Worm (Caenorhabditis elegans) whole organism, L1 larva: ENCODE data around the gene sec-6.

Source experiments
- Y116A8C.19 ChIP-seq: sonication (generic microtip); optimal IDR thresholded peaks from 2 replicates; lab custom pipeline; 2016; ENCODE audit warnings: missing compliant biosample characterization, missing genetic modification characterization, borderline replicate concordance
- aly-2 ChIP-seq: fragments of 150-350 bp; optimal IDR thresholded peaks from 2 replicates; lab custom pipeline; 2014; ENCODE audit warnings: missing biosample characterization, missing genetic modification characterization
- ama-1 ChIP-seq: fragments of 150-350 bp; optimal IDR thresholded peaks from 2 replicates; lab custom pipeline; 2014
- ceh-63 ChIP-seq: fragments of 200-800 bp; sonication (Bioruptor generic); optimal IDR thresholded peaks from 2 replicates; lab custom pipeline; 2018; ENCODE audit warnings: mild to moderate bottlenecking, missing genetic modification characterization, missing compliant biosample characterization
- ceh-82 ChIP-seq, 3 experiments: fragments of 150-350 bp in 1 of 3; sonication (generic microtip) in 2 of 3; optimal IDR thresholded peaks; 2 replicates each; lab custom pipeline; 2014 to 2017; ENCODE audit warnings: missing biosample characterization in 3 of 3, missing genetic modification characterization in 3 of 3
- efl-1 ChIP-seq, 4 experiments: fragments of 150-350 bp; optimal IDR thresholded peaks in 3 of 4; peaks in 1 of 4; 1 replicate in 1 of 4; 2 replicates in 3 of 4; lab custom pipeline; 2014; ENCODE audit warnings: missing biosample characterization in 2 of 4, missing genetic modification characterization in 2 of 4, missing genetic modification reagents in 2 of 4
- efl-3 ChIP-seq: fragments of 200-800 bp; sonication (Bioruptor generic); optimal IDR thresholded peaks from 2 replicates; lab custom pipeline; 2018; ENCODE audit warnings: mild to moderate bottlenecking, missing genetic modification characterization, missing compliant biosample characterization
- egl-13 ChIP-seq: sonication (generic microtip); optimal IDR thresholded peaks from 2 replicates; lab custom pipeline; 2016; ENCODE audit warnings: missing genotype, missing genetic modification reagents, missing genetic modification characterization, missing compliant biosample characterization
- elt-2 ChIP-seq: sonication (generic microtip); optimal IDR thresholded peaks from 2 replicates; lab custom pipeline; 2016; ENCODE audit warnings: missing genetic modification characterization, mild to moderate bottlenecking, inconsistent platforms, missing compliant biosample characterization, missing genetic modification reagents
- ets-5 ChIP-seq: fragments of 200-800 bp; sonication (Bioruptor generic); IDR thresholded peaks from 2 replicates; pipeline ENCODE4 v1.3.6; 2022; ENCODE audit warnings: missing genetic modification characterization, missing compliant biosample characterization
- fkh-4 ChIP-seq: sonication (generic microtip); optimal IDR thresholded peaks from 2 replicates; lab custom pipeline; 2016; ENCODE audit warnings: missing compliant biosample characterization, missing genetic modification characterization, borderline replicate concordance
- isw-1 ChIP-seq: fragments of 200-800 bp; sonication (Bioruptor generic); IDR thresholded peaks from 2 replicates; pipeline ENCODE4 v1.3.6; 2022; ENCODE audit warnings: missing genetic modification characterization, missing compliant biosample characterization
- jun-1 ChIP-seq: fragments of 150-350 bp; optimal IDR thresholded peaks from 2 replicates; lab custom pipeline; 2014; ENCODE audit warnings: missing biosample characterization, missing genetic modification reagents, missing genetic modification characterization
- lin-13 ChIP-seq: fragments of 150-350 bp; optimal IDR thresholded peaks from 2 replicates; lab custom pipeline; 2014; ENCODE audit warnings: missing biosample characterization, missing genetic modification reagents, missing genetic modification characterization
- lin-15B ChIP-seq: fragments of 150-350 bp; sonication (generic microtip); optimal IDR thresholded peaks from 3 replicates; lab custom pipeline; 2014; ENCODE audit warnings: missing biosample characterization, missing genetic modification characterization
- lin-39 ChIP-seq: fragments of 150-350 bp; optimal IDR thresholded peaks from 2 replicates; lab custom pipeline; 2014; ENCODE audit warnings: missing biosample characterization, missing genetic modification reagents, missing genetic modification characterization
- lir-3 ChIP-seq: sonication (generic microtip); optimal IDR thresholded peaks from 2 replicates; lab custom pipeline; 2016; ENCODE audit warnings: mild to moderate bottlenecking, missing genetic modification characterization, moderate library complexity, missing compliant biosample characterization; ENCODE audit not compliant: poor library complexity
- lsy-2 ChIP-seq, 2 experiments: fragments of 150-350 bp; optimal IDR thresholded peaks; 2 replicates each; lab custom pipeline; 2014; ENCODE audit warnings: missing biosample characterization in 2 of 2, missing genetic modification characterization in 2 of 2
- mdl-1 ChIP-seq, 2 experiments: fragments of 150-350 bp; optimal IDR thresholded peaks; 2 replicates each; lab custom pipeline; 2014 to 2017; ENCODE audit warnings: missing biosample characterization in 2 of 2, missing genetic modification characterization in 2 of 2, inconsistent platforms in 1 of 2
- nhr-20 ChIP-seq: sonication (generic microtip); optimal IDR thresholded peaks from 2 replicates; lab custom pipeline; 2016; ENCODE audit warnings: mild to moderate bottlenecking, missing genetic modification characterization, missing compliant biosample characterization
- nhr-237 ChIP-seq: fragments of 150-350 bp; optimal IDR thresholded peaks from 2 replicates; lab custom pipeline; 2014; ENCODE audit warnings: missing biosample characterization, missing genetic modification characterization
- nhr-47 ChIP-seq: sonication (generic microtip); optimal IDR thresholded peaks from 2 replicates; lab custom pipeline; 2016; ENCODE audit warnings: mild to moderate bottlenecking, missing genetic modification characterization, moderate library complexity, missing compliant biosample characterization
- nhr-71 ChIP-seq: sonication (generic microtip); optimal IDR thresholded peaks from 2 replicates; lab custom pipeline; 2016; ENCODE audit warnings: mild to moderate bottlenecking, missing genetic modification characterization, moderate library complexity, missing compliant biosample characterization
- nhr-76 ChIP-seq: sonication (generic microtip); optimal IDR thresholded peaks from 2 replicates; lab custom pipeline; 2017; ENCODE audit warnings: missing biosample characterization, missing genetic modification characterization
- nhr-84 ChIP-seq: sonication (generic microtip); optimal IDR thresholded peaks from 2 replicates; lab custom pipeline; 2017; ENCODE audit warnings: missing biosample characterization, missing genetic modification characterization
- nhr-85 ChIP-seq: sonication (generic microtip); peaks from one replicate; lab custom pipeline; 2016; ENCODE audit warnings: missing genetic modification characterization, inconsistent platforms, missing compliant biosample characterization
- nhr-90 ChIP-seq: sonication (generic microtip); optimal IDR thresholded peaks from 2 replicates; lab custom pipeline; 2016; ENCODE audit warnings: mild to moderate bottlenecking, missing genetic modification characterization, missing compliant biosample characterization; ENCODE audit not compliant: poor library complexity
- pag-3 ChIP-seq: sonication (generic microtip); optimal IDR thresholded peaks from 2 replicates; lab custom pipeline; 2017; ENCODE audit warnings: missing genetic modification characterization, mild to moderate bottlenecking, missing compliant biosample characterization, antibody characterized with exemption, borderline replicate concordance; ENCODE audit not compliant: insufficient read depth
- pax-3 ChIP-seq: fragments of 200-800 bp; sonication (Bioruptor generic); optimal IDR thresholded peaks from 2 replicates; lab custom pipeline; 2018; ENCODE audit warnings: mild to moderate bottlenecking, missing genetic modification characterization, moderate library complexity, missing compliant biosample characterization
- snpc-4 ChIP-seq: fragments of 150-350 bp; optimal IDR thresholded peaks from 2 replicates; lab custom pipeline; 2014; ENCODE audit warnings: missing biosample characterization, missing genetic modification characterization
- snu-23 ChIP-seq: sonication (generic microtip); optimal IDR thresholded peaks from 2 replicates; lab custom pipeline; 2016; ENCODE audit warnings: missing genetic modification characterization, missing compliant biosample characterization
- sox-4 ChIP-seq: sonication (generic microtip); optimal IDR thresholded peaks from 2 replicates; lab custom pipeline; 2016; ENCODE audit warnings: missing genetic modification characterization, missing compliant biosample characterization
- tlp-1 ChIP-seq: fragments of 150-350 bp; optimal IDR thresholded peaks from 2 replicates; lab custom pipeline; 2014; ENCODE audit warnings: missing biosample characterization, missing genetic modification characterization
- unc-62 ChIP-seq: fragments of 150-350 bp; optimal IDR thresholded peaks from 2 replicates; lab custom pipeline; 2014; ENCODE audit warnings: missing biosample characterization, missing genetic modification reagents, missing genetic modification characterization
- vab-15 ChIP-seq: sonication (generic microtip); optimal IDR thresholded peaks from 2 replicates; lab custom pipeline; 2017; ENCODE audit warnings: missing genotype, mild to moderate bottlenecking, missing genetic modification characterization, missing compliant biosample characterization
- ztf-11 ChIP-seq, 2 experiments: sonication (generic microtip); optimal IDR thresholded peaks; 2 replicates each; lab custom pipeline; 2016 to 2017; ENCODE audit warnings: missing genetic modification characterization in 2 of 2, missing biosample characterization in 1 of 2, missing compliant biosample characterization in 1 of 2

The sec-6 gene

DNA sequence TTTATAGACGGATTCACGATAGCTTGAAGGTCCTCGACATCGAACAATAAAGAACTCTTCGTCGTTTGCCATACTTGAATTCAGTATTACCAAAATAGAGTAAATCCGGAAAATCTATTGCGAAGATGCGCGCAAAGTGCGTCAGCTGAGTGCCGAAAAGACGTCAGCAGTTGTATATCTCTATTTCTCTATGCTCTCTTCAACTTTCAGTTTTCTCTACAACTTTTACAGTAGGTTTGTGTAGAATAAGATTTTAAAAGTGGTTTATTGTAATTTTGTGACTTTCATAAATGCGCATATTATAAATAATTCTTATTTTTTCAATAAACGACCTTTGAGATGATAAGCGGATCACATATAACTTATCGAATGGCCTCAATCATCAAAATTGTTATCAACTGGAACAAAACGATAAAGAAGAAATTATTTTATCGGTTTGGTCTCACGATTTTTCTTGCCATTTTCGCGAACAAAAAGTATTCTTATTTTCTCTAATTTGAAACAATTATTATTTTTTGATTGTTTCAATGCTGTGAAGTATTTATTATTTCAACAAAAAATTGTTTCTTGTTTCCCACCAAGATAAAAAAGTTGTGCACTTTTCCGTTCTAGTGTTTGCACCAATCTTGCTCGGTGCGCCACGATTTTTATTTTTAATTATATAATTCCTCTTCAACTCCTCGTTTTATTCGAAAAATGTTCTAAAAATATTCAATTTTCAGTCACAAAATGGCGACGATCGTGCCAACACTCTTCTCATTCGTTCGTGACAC is 14.1 kb downstream of the sec-6 start, which contains the start of the genes agt-2 and F09E5.3 (continued):
- TF ChIP-seq Y116A8C.19 (tag; lab: Kevin White, UChicago) = no peak
- TF ChIP-seq aly-2 (tag; lab: Kevin White, UChicago) = peak; percentile 92
- peak in 1 of 2 experiments; percentile 84 for TF ChIP-seq mdl-1 (tag; optimal IDR thresholded peaks at IDR 0.05; lab: Kevin White, UChicago)
- TF ChIP-seq lin-13 (GFP tag; lab: Kevin White, UChicago) = peak; percentile 88
- peak; percentile 77 for TF ChIP-seq sox-4 (tag; lab: Kevin White, UChicago)
- peak; percentile 92 to 95 (median 93) for TF ChIP-seq ceh-82 (tag; optimal IDR thresholded peaks at IDR 0.05; lab: Kevin White, UChicago)
- TF ChIP-seq nhr-84 (tag; lab: Kevin White, UChicago) = no peak
- TF ChIP-seq egl-13 (tag; lab: Kevin White, UChicago) = peak; percentile 84
- TF ChIP-seq lsy-2 (tag; optimal IDR thresholded peaks at IDR 0.05; lab: Kevin White, UChicago) = peak; percentile 95 to 97
- peak; percentile 75 for TF ChIP-seq nhr-237 (tag; lab: Kevin White, UChicago)
- no peak for TF ChIP-seq unc-62
- peak; percentile 89 for TF ChIP-seq snpc-4 (tag; lab: Kevin White, UChicago)
- peak; percentile 82 for TF ChIP-seq lin-15B (tag; lab: Kevin White, UChicago)
- peak in 1 of 2 experiments; percentile 81 for TF ChIP-seq ztf-11 (tag; optimal IDR thresholded peaks at IDR 0.05; lab: Kevin White, UChicago)
- TF ChIP-seq lir-3 (tag; lab: Kevin White, UChicago) = peak; percentile 87
- TF ChIP-seq nhr-76 (tag; lab: Kevin White, UChicago) = no peak
- no peak for TF ChIP-seq pag-3 (tag; lab: Kevin White, UChicago)
- peak; percentile 83 for TF ChIP-seq pax-3 (tag; lab: Kevin White, UChicago)
- TF ChIP-seq isw-1 (GFP tag; lab: Robert Waterston, UW) = peak; percentile 86
- peak; percentile 91 for TF ChIP-seq nhr-90 (tag; lab: Kevin White, UChicago)
- no peak for TF ChIP-seq ceh-63 (GFP tag; lab: Kevin White, UChicago)
- TF ChIP-seq efl-3 (GFP tag; lab: Kevin White, UChicago) = peak; percentile 21
- no peak for TF ChIP-seq ets-5 (GFP tag; lab: Robert Waterston, UW)
- TF ChIP-seq nhr-71 = peak; percentile 97
- peak; percentile 82 for TF ChIP-seq elt-2 (tag; lab: Kevin White, UChicago)
- TF ChIP-seq nhr-20 (tag; lab: Kevin White, UChicago) = peak; percentile 95
- TF ChIP-seq snu-23 (GFP tag; lab: Kevin White, UChicago) = peak; percentile 98
- TF ChIP-seq lin-39 (tag; lab: Kevin White, UChicago) = peak; percentile 94
- peak; percentile 89 for TF ChIP-seq jun-1 (tag; lab: Kevin White, UChicago)
- TF ChIP-seq tlp-1 (tag; lab: Kevin White, UChicago) = no peak
- TF ChIP-seq nhr-47 (tag; lab: Kevin White, UChicago) = peak; percentile 96
- TF ChIP-seq nhr-85 (tag; lab: Kevin White, UChicago) = peak; percentile 93
- TF ChIP-seq vab-15 (tag; lab: Kevin White, UChicago) = peak; percentile 25

DNA sequence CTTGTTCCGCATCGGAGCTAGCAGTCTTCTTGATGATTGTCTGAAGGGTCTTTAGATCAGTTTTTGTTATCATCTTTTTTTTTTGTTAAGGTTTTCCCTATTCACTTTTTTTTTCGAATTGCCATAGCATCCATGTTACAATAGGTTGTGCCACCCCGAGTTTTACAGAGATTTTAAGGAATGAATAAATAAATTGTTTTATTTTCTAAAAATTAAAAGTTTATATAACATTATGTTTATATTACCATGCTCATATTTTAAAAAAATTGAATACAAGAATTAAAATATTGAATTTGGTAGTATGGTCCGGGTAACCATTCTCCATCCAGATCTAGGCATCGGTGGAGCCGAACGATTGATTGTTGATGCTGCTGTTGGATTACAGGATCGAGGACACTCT is 15.6 kb downstream of the sec-6 start, which contains the start of gene algn-2:
Gene algn-2, plus strand, starts transcription at position 301 of the 400 bp plus-strand sequence.
- TF ChIP-seq fkh-4 (no peak), Y116A8C.19 (tag; lab: Kevin White, UChicago) (no peak), ama-1 (lab: Kevin White, UChicago) (no peak), elt-2 (tag; lab: Kevin White, UChicago) (peak; percentile 14), efl-1 (optimal IDR thresholded peaks at IDR 0.05; lab: Kevin White, UChicago) (no peak), efl-1 (GFP tag; optimal IDR thresholded peaks at IDR 0.05 in 1 of 2; lab: Kevin White, UChicago) (no peak), ceh-82 (tag; optimal IDR thresholded peaks at IDR 0.05; lab: Kevin White, UChicago) (no peak)
- TF ChIP-seq, all 84 proteins: peak for 1
